Fruit fly (Drosophila melanogaster) S2 (cell line): Measurements from ENCODE around the gene CG14570.

Experiments
- CG8478 ChIP-seq: fragments of >200 bp; optimal IDR thresholded peaks from 2 replicates; lab custom pipeline; 2018
- CTCF ChIP-seq, 2 experiments: fragments of >200 bp; optimal IDR thresholded peaks; 2 replicates each; lab custom pipeline; 2018

dm6 chr3L:21730354-21730753 lies at the start of gene CG14570:
- TF ChIP-seq CTCF (optimal IDR thresholded peaks at IDR 0.05; lab: Kevin White, UChicago), result no peak
- TF ChIP-seq CG8478 (lab: Kevin White, UChicago), result no peak
